Worm (Caenorhabditis elegans) whole organism, L1 larva: ENCODE data around the gene F47B7.3.

ENCODE experiments used
- C16A3.4 ChIP-seq: fragments of 150-350 bp; optimal IDR thresholded peaks from 2 replicates; lab custom pipeline; 2014; ENCODE audit warnings: missing biosample characterization, missing genetic modification characterization
- F16B12.6 ChIP-seq: fragments of 150-350 bp; optimal IDR thresholded peaks from 2 replicates; lab custom pipeline; 2014; ENCODE audit warnings: missing biosample characterization, missing genetic modification characterization
- Y116A8C.19 ChIP-seq: sonication (generic microtip); optimal IDR thresholded peaks from 2 replicates; lab custom pipeline; 2016; ENCODE audit warnings: missing compliant biosample characterization, missing genetic modification characterization, borderline replicate concordance
- alr-1 ChIP-seq: fragments of 200-800 bp; sonication (Bioruptor generic); optimal IDR thresholded peaks from 2 replicates; lab custom pipeline; 2018; ENCODE audit warnings: borderline replicate concordance, mild to moderate bottlenecking, missing genetic modification characterization, missing compliant biosample characterization
- ama-1 ChIP-seq: fragments of 150-350 bp; optimal IDR thresholded peaks from 2 replicates; lab custom pipeline; 2014
- blmp-1 ChIP-seq: fragments of 150-350 bp; optimal IDR thresholded peaks from 2 replicates; lab custom pipeline; 2014; ENCODE audit warnings: missing biosample characterization, missing genetic modification characterization
- ceh-82 ChIP-seq, 3 experiments: fragments of 150-350 bp in 1 of 3; sonication (generic microtip) in 2 of 3; optimal IDR thresholded peaks; 2 replicates each; lab custom pipeline; 2014 to 2017; ENCODE audit warnings: missing biosample characterization in 3 of 3, missing genetic modification characterization in 3 of 3
- ceh-88 ChIP-seq: fragments of 200-800 bp; sonication (Bioruptor generic); IDR thresholded peaks from 2 replicates; pipeline ENCODE4 v1.3.6; 2022; ENCODE audit warnings: missing genetic modification characterization, missing compliant biosample characterization
- ces-1 ChIP-seq: fragments of 150-350 bp; optimal IDR thresholded peaks from 2 replicates; lab custom pipeline; 2014; ENCODE audit warnings: missing biosample characterization, missing genetic modification reagents, missing genetic modification characterization
- dpl-1 ChIP-seq, 3 experiments: fragments of 150-350 bp in 2 of 3; sonication (generic microtip) in 1 of 3; optimal IDR thresholded peaks; 2 replicates each; lab custom pipeline; 2014 to 2017; ENCODE audit warnings: missing biosample characterization in 3 of 3, missing genetic modification characterization in 3 of 3, missing genetic modification reagents in 3 of 3
- dsc-1 ChIP-seq: sonication (generic microtip); optimal IDR thresholded peaks from 2 replicates; lab custom pipeline; 2016; ENCODE audit warnings: mild to moderate bottlenecking, missing genetic modification characterization, missing compliant biosample characterization
- efl-1 ChIP-seq, 4 experiments: fragments of 150-350 bp; optimal IDR thresholded peaks in 3 of 4; peaks in 1 of 4; 1 replicate in 1 of 4; 2 replicates in 3 of 4; lab custom pipeline; 2014; ENCODE audit warnings: missing biosample characterization in 2 of 4, missing genetic modification characterization in 2 of 4, missing genetic modification reagents in 2 of 4
- egl-27 ChIP-seq, 2 experiments: fragments of 150-350 bp in 1 of 2; sonication (generic microtip); optimal IDR thresholded peaks; 3 replicates each; lab custom pipeline; 2017 to 2018; ENCODE audit warnings: missing biosample characterization in 2 of 2, missing genetic modification characterization in 2 of 2, missing genetic modification reagents in 2 of 2
- elt-2 ChIP-seq: sonication (generic microtip); optimal IDR thresholded peaks from 2 replicates; lab custom pipeline; 2016; ENCODE audit warnings: missing genetic modification characterization, mild to moderate bottlenecking, inconsistent platforms, missing compliant biosample characterization, missing genetic modification reagents
- elt-3 ChIP-seq, 6 experiments: fragments of 150-350 bp in 1 of 6; sonication (generic microtip); optimal IDR thresholded peaks; 2 replicates each; lab custom pipeline; 2017 to 2018; ENCODE audit warnings: missing biosample characterization in 6 of 6, missing genetic modification characterization in 6 of 6, inconsistent platforms in 1 of 6
- fkh-4 ChIP-seq: sonication (generic microtip); optimal IDR thresholded peaks from 2 replicates; lab custom pipeline; 2016; ENCODE audit warnings: missing compliant biosample characterization, missing genetic modification characterization, borderline replicate concordance
- fkh-8 ChIP-seq: sonication (generic microtip); optimal IDR thresholded peaks from 2 replicates; lab custom pipeline; 2016; ENCODE audit warnings: mild to moderate bottlenecking, missing genetic modification characterization, missing compliant biosample characterization
- hlh-4 ChIP-seq: sonication (generic microtip); optimal IDR thresholded peaks from 2 replicates; lab custom pipeline; 2016; ENCODE audit warnings: mild to moderate bottlenecking, missing genetic modification characterization, missing compliant biosample characterization
- jun-1 ChIP-seq: fragments of 150-350 bp; optimal IDR thresholded peaks from 2 replicates; lab custom pipeline; 2014; ENCODE audit warnings: missing biosample characterization, missing genetic modification reagents, missing genetic modification characterization
- lin-13 ChIP-seq: fragments of 150-350 bp; optimal IDR thresholded peaks from 2 replicates; lab custom pipeline; 2014; ENCODE audit warnings: missing biosample characterization, missing genetic modification reagents, missing genetic modification characterization
- lin-14 ChIP-seq: fragments of 200-800 bp; sonication (Bioruptor generic); optimal IDR thresholded peaks from 2 replicates; lab custom pipeline; 2018; ENCODE audit warnings: mild to moderate bottlenecking, missing genetic modification characterization, moderate library complexity, missing compliant biosample characterization
- lin-35 ChIP-seq, 2 experiments: fragments of 150-350 bp; optimal IDR thresholded peaks; 2 replicates each; lab custom pipeline; 2014; ENCODE audit warnings: missing biosample characterization in 2 of 2, missing genetic modification characterization in 2 of 2, missing genetic modification reagents in 2 of 2
- lsy-2 ChIP-seq, 2 experiments: fragments of 150-350 bp; optimal IDR thresholded peaks; 2 replicates each; lab custom pipeline; 2014; ENCODE audit warnings: missing biosample characterization in 2 of 2, missing genetic modification characterization in 2 of 2
- mab-9 ChIP-seq: fragments of 200-800 bp; sonication (Bioruptor generic); IDR thresholded peaks from 2 replicates; pipeline ENCODE4 v1.3.6; 2022; ENCODE audit warnings: missing genetic modification reagents, missing genetic modification characterization, missing compliant biosample characterization
- mef-2 ChIP-seq: fragments of 150-350 bp; optimal IDR thresholded peaks from 2 replicates; lab custom pipeline; 2014; ENCODE audit warnings: missing biosample characterization, missing genetic modification characterization
- nhr-11 ChIP-seq: fragments of 150-350 bp; optimal IDR thresholded peaks from 2 replicates; lab custom pipeline; 2014; ENCODE audit warnings: missing biosample characterization, missing genetic modification characterization
- nhr-19 ChIP-seq: fragments of 200-800 bp; sonication (Bioruptor generic); conservative IDR thresholded peaks from 2 replicates; pipeline ENCODE4 v1.3.6; 2022; ENCODE audit warnings: missing genetic modification characterization, missing compliant biosample characterization
- nhr-71 ChIP-seq: sonication (generic microtip); optimal IDR thresholded peaks from 2 replicates; lab custom pipeline; 2016; ENCODE audit warnings: mild to moderate bottlenecking, missing genetic modification characterization, moderate library complexity, missing compliant biosample characterization
- nhr-84 ChIP-seq: sonication (generic microtip); optimal IDR thresholded peaks from 2 replicates; lab custom pipeline; 2017; ENCODE audit warnings: missing biosample characterization, missing genetic modification characterization
- nhr-85 ChIP-seq: sonication (generic microtip); peaks from one replicate; lab custom pipeline; 2016; ENCODE audit warnings: missing genetic modification characterization, inconsistent platforms, missing compliant biosample characterization
- pag-3 ChIP-seq: sonication (generic microtip); optimal IDR thresholded peaks from 2 replicates; lab custom pipeline; 2017; ENCODE audit warnings: missing genetic modification characterization, mild to moderate bottlenecking, missing compliant biosample characterization, antibody characterized with exemption, borderline replicate concordance; ENCODE audit not compliant: insufficient read depth
- skn-1 ChIP-seq: fragments of 150-350 bp; optimal IDR thresholded peaks from 2 replicates; lab custom pipeline; 2014; ENCODE audit warnings: missing biosample characterization, missing genetic modification characterization
- snpc-4 ChIP-seq: fragments of 150-350 bp; optimal IDR thresholded peaks from 2 replicates; lab custom pipeline; 2014; ENCODE audit warnings: missing biosample characterization, missing genetic modification characterization
- snu-23 ChIP-seq: sonication (generic microtip); optimal IDR thresholded peaks from 2 replicates; lab custom pipeline; 2016; ENCODE audit warnings: missing genetic modification characterization, missing compliant biosample characterization
- sox-4 ChIP-seq: sonication (generic microtip); optimal IDR thresholded peaks from 2 replicates; lab custom pipeline; 2016; ENCODE audit warnings: missing genetic modification characterization, missing compliant biosample characterization
- sptf-1 ChIP-seq: fragments of 150-350 bp; optimal IDR thresholded peaks from 2 replicates; lab custom pipeline; 2014; ENCODE audit warnings: missing biosample characterization, missing genetic modification characterization
- unc-130 ChIP-seq: fragments of 150-350 bp; optimal IDR thresholded peaks from 2 replicates; lab custom pipeline; 2017; ENCODE audit warnings: missing biosample characterization, missing genetic modification characterization, inconsistent platforms
- unc-30 ChIP-seq: sonication (generic microtip); optimal IDR thresholded peaks from 2 replicates; lab custom pipeline; 2017; ENCODE audit warnings: missing biosample characterization, missing genetic modification characterization
- unc-86 ChIP-seq: sonication (generic microtip); optimal IDR thresholded peaks from 2 replicates; lab custom pipeline; 2016; ENCODE audit warnings: missing genetic modification characterization, missing compliant biosample characterization
- xbp-1 ChIP-seq: sonication (generic microtip); optimal IDR thresholded peaks from 2 replicates; lab custom pipeline; 2016; ENCODE audit warnings: missing genetic modification characterization, missing compliant biosample characterization
- zag-1 ChIP-seq: fragments of 150-350 bp; optimal IDR thresholded peaks from 2 replicates; lab custom pipeline; 2014; ENCODE audit warnings: missing biosample characterization, missing genetic modification characterization
- ztf-4 ChIP-seq: fragments of 150-350 bp; optimal IDR thresholded peaks from 2 replicates; lab custom pipeline; 2014; ENCODE audit warnings: missing biosample characterization, missing genetic modification characterization

Gene F47B7.3

ce11 chrX:3785111-3785808, 21.1 kb upstream of the F47B7.3 start:
- TF ChIP-seq elt-3 (tag; optimal IDR thresholded peaks at IDR 0.05; lab: Kevin White, UChicago) (no peak), sptf-1 (no peak), unc-130 (tag; lab: Kevin White, UChicago) (no peak), blmp-1 (peak; percentile 81), lin-14 (GFP tag; lab: Kevin White, UChicago) (peak; percentile 17), nhr-85 (tag; lab: Kevin White, UChicago) (peak; percentile 84), lin-35 (GFP tag; optimal IDR thresholded peaks at IDR 0.05; lab: Kevin White, UChicago) (peak in 1 of 2 experiments; percentile 11), C16A3.4 (no peak)

- TF ChIP-seq pag-3 (tag; lab: Kevin White, UChicago) (no peak), ceh-88 (no peak), xbp-1 (tag; lab: Kevin White, UChicago) (no peak), unc-86 (tag; lab: Kevin White, UChicago) (no peak), skn-1 (tag; lab: Kevin White, UChicago) (no peak), nhr-85 (tag; lab: Kevin White, UChicago) (no peak), snu-23 (no peak), dsc-1 (no peak), lsy-2 (tag; optimal IDR thresholded peaks at IDR 0.05; lab: Kevin White, UChicago) (no peak), jun-1 (tag; lab: Kevin White, UChicago) (no peak), nhr-11 (tag; lab: Kevin White, UChicago) (no peak), F16B12.6 (tag; lab: Kevin White, UChicago) (no peak), hlh-4 (tag; lab: Kevin White, UChicago) (no peak), nhr-84 (tag; lab: Kevin White, UChicago) (no peak), mef-2 (no peak), sox-4 (tag; lab: Kevin White, UChicago) (no peak), zag-1 (no peak), ama-1 (lab: Kevin White, UChicago) (no peak), mab-9 (GFP tag; lab: Robert Waterston, UW) (no peak)
Observed at ce11 chrX:3783659-3784058, 19.5 kb upstream of the F47B7.3 start.

- TF ChIP-seq unc-130 (tag; lab: Kevin White, UChicago) (no peak), unc-86 (tag; lab: Kevin White, UChicago) (no peak), lin-14 (GFP tag; lab: Kevin White, UChicago) (peak; percentile 3)
Observed at ce11 chrX:3781040-3781439, 16.8 kb upstream of the F47B7.3 start, which contains the start of gene marg-1. TSS of gene marg-1 (minus strand) at chrX:3781140.

- TF ChIP-seq fkh-8 (tag; lab: Kevin White, UChicago) (no peak), blmp-1 (peak; percentile 95), lin-14 (GFP tag; lab: Kevin White, UChicago) (peak; percentile 18), efl-1 (optimal IDR thresholded peaks at IDR 0.05; lab: Kevin White, UChicago) (no peak), efl-1 (GFP tag; optimal IDR thresholded peaks at IDR 0.05 in 1 of 2; lab: Kevin White, UChicago) (peak in 1 of 2 experiments; percentile 83)
Observed at ce11 chrX:3773233-3773632, 9.0 kb upstream of the F47B7.3 start.

ce11 chrX:3772405-3772804, 8.2 kb upstream of the F47B7.3 start, which contains the start of gene F47B7.2:
TSS of gene F47B7.2 (plus strand) at chrX:3772762.
- TF ChIP-seq mef-2 = no peak
- no peak for TF ChIP-seq elt-2 (tag; lab: Kevin White, UChicago)
- no peak for TF ChIP-seq pag-3 (tag; lab: Kevin White, UChicago)
- TF ChIP-seq fkh-4 (tag; lab: Kevin White, UChicago) = no peak
- no peak for TF ChIP-seq ceh-88
- no peak for TF ChIP-seq nhr-11 (tag; lab: Kevin White, UChicago)
- peak; percentile 57 for TF ChIP-seq snu-23
- TF ChIP-seq nhr-19 = no peak
- peak; percentile 57 for TF ChIP-seq nhr-71 (tag; lab: Kevin White, UChicago)
- peak in 1 of 2 experiments; percentile 35 for TF ChIP-seq lin-35 (GFP tag; optimal IDR thresholded peaks at IDR 0.05; lab: Kevin White, UChicago)
- TF ChIP-seq lin-13 (GFP tag; lab: Kevin White, UChicago) = no peak
- TF ChIP-seq unc-30 = no peak
- no peak for TF ChIP-seq egl-27 (tag; optimal IDR thresholded peaks at IDR 0.05; lab: Kevin White, UChicago)
- no peak for TF ChIP-seq Y116A8C.19
- TF ChIP-seq dpl-1 (GFP tag; optimal IDR thresholded peaks at IDR 0.05; lab: Kevin White, UChicago) = peak in 1 of 3 experiments; percentile 5
- no peak for TF ChIP-seq ceh-82 (tag; optimal IDR thresholded peaks at IDR 0.05; lab: Kevin White, UChicago)
- peak; percentile 13 for TF ChIP-seq snpc-4 (tag; lab: Kevin White, UChicago)
- peak; percentile 39 for TF ChIP-seq dsc-1
- TF ChIP-seq alr-1 (tag; lab: Kevin White, UChicago) = no peak
- no peak for TF ChIP-seq hlh-4 (tag; lab: Kevin White, UChicago)
- no peak for TF ChIP-seq ztf-4 (tag; lab: Kevin White, UChicago)
- no peak for TF ChIP-seq ces-1 (GFP tag; lab: Kevin White, UChicago)
